Worm (Caenorhabditis elegans) whole organism, L1 larva: Measurements from ENCODE around the gene tkr-1.

Experiments
- C04F5.9 ChIP-seq: sonication (generic microtip); optimal IDR thresholded peaks from 2 replicates; lab custom pipeline; 2016; ENCODE audit warnings: missing genetic modification characterization, missing compliant biosample characterization
- alr-1 ChIP-seq: fragments of 200-800 bp; sonication (Bioruptor generic); optimal IDR thresholded peaks from 2 replicates; lab custom pipeline; 2018; ENCODE audit warnings: borderline replicate concordance, mild to moderate bottlenecking, missing genetic modification characterization, missing compliant biosample characterization
- aly-2 ChIP-seq: fragments of 150-350 bp; optimal IDR thresholded peaks from 2 replicates; lab custom pipeline; 2014; ENCODE audit warnings: missing biosample characterization, missing genetic modification characterization
- ama-1 ChIP-seq: fragments of 150-350 bp; optimal IDR thresholded peaks from 2 replicates; lab custom pipeline; 2014
- ceh-63 ChIP-seq: fragments of 200-800 bp; sonication (Bioruptor generic); optimal IDR thresholded peaks from 2 replicates; lab custom pipeline; 2018; ENCODE audit warnings: mild to moderate bottlenecking, missing genetic modification characterization, missing compliant biosample characterization
- ceh-82 ChIP-seq, 3 experiments: fragments of 150-350 bp in 1 of 3; sonication (generic microtip) in 2 of 3; optimal IDR thresholded peaks; 2 replicates each; lab custom pipeline; 2014 to 2017; ENCODE audit warnings: missing biosample characterization in 3 of 3, missing genetic modification characterization in 3 of 3
- ceh-88 ChIP-seq: fragments of 200-800 bp; sonication (Bioruptor generic); IDR thresholded peaks from 2 replicates; pipeline ENCODE4 v1.3.6; 2022; ENCODE audit warnings: missing genetic modification characterization, missing compliant biosample characterization
- ceh-90 ChIP-seq: sonication (generic microtip); optimal IDR thresholded peaks from 2 replicates; lab custom pipeline; 2016; ENCODE audit warnings: missing genetic modification characterization, missing compliant biosample characterization
- dpl-1 ChIP-seq, 3 experiments: fragments of 150-350 bp in 2 of 3; sonication (generic microtip) in 1 of 3; optimal IDR thresholded peaks; 2 replicates each; lab custom pipeline; 2014 to 2017; ENCODE audit warnings: missing biosample characterization in 3 of 3, missing genetic modification characterization in 3 of 3, missing genetic modification reagents in 3 of 3
- efl-1 ChIP-seq, 4 experiments: fragments of 150-350 bp; optimal IDR thresholded peaks in 3 of 4; peaks in 1 of 4; 1 replicate in 1 of 4; 2 replicates in 3 of 4; lab custom pipeline; 2014; ENCODE audit warnings: missing biosample characterization in 2 of 4, missing genetic modification characterization in 2 of 4, missing genetic modification reagents in 2 of 4
- egl-13 ChIP-seq: sonication (generic microtip); optimal IDR thresholded peaks from 2 replicates; lab custom pipeline; 2016; ENCODE audit warnings: missing genotype, missing genetic modification reagents, missing genetic modification characterization, missing compliant biosample characterization
- egl-27 ChIP-seq, 2 experiments: fragments of 150-350 bp in 1 of 2; sonication (generic microtip); optimal IDR thresholded peaks; 3 replicates each; lab custom pipeline; 2017 to 2018; ENCODE audit warnings: missing biosample characterization in 2 of 2, missing genetic modification characterization in 2 of 2, missing genetic modification reagents in 2 of 2
- fkh-10 ChIP-seq: sonication (generic microtip); optimal IDR thresholded peaks from 2 replicates; lab custom pipeline; 2017; ENCODE audit warnings: missing biosample characterization, missing genetic modification reagents, missing genetic modification characterization
- grh-1 ChIP-seq: fragments of 200-800 bp; sonication (Bioruptor generic); IDR thresholded peaks from 2 replicates; pipeline ENCODE4 v1.3.6; 2022; ENCODE audit warnings: missing genetic modification reagents, missing genetic modification characterization, missing compliant biosample characterization
- hlh-17 ChIP-seq: fragments of 200-800 bp; sonication (Bioruptor generic); optimal IDR thresholded peaks from 2 replicates; lab custom pipeline; 2018; ENCODE audit warnings: missing genetic modification characterization, mild to moderate bottlenecking, missing compliant biosample characterization, moderate library complexity, borderline replicate concordance
- hlh-4 ChIP-seq: sonication (generic microtip); optimal IDR thresholded peaks from 2 replicates; lab custom pipeline; 2016; ENCODE audit warnings: mild to moderate bottlenecking, missing genetic modification characterization, missing compliant biosample characterization
- hpl-2 ChIP-seq: fragments of 150-350 bp; optimal IDR thresholded peaks from 2 replicates; lab custom pipeline; 2014; ENCODE audit warnings: missing biosample characterization, missing genetic modification reagents, missing genetic modification characterization
- isw-1 ChIP-seq: fragments of 200-800 bp; sonication (Bioruptor generic); IDR thresholded peaks from 2 replicates; pipeline ENCODE4 v1.3.6; 2022; ENCODE audit warnings: missing genetic modification characterization, missing compliant biosample characterization
- jun-1 ChIP-seq: fragments of 150-350 bp; optimal IDR thresholded peaks from 2 replicates; lab custom pipeline; 2014; ENCODE audit warnings: missing biosample characterization, missing genetic modification reagents, missing genetic modification characterization
- lin-14 ChIP-seq: fragments of 200-800 bp; sonication (Bioruptor generic); optimal IDR thresholded peaks from 2 replicates; lab custom pipeline; 2018; ENCODE audit warnings: mild to moderate bottlenecking, missing genetic modification characterization, moderate library complexity, missing compliant biosample characterization
- lin-15B ChIP-seq: fragments of 150-350 bp; sonication (generic microtip); optimal IDR thresholded peaks from 3 replicates; lab custom pipeline; 2014; ENCODE audit warnings: missing biosample characterization, missing genetic modification characterization
- lin-35 ChIP-seq, 2 experiments: fragments of 150-350 bp; optimal IDR thresholded peaks; 2 replicates each; lab custom pipeline; 2014; ENCODE audit warnings: missing biosample characterization in 2 of 2, missing genetic modification characterization in 2 of 2, missing genetic modification reagents in 2 of 2
- mef-2 ChIP-seq: fragments of 150-350 bp; optimal IDR thresholded peaks from 2 replicates; lab custom pipeline; 2014; ENCODE audit warnings: missing biosample characterization, missing genetic modification characterization
- mep-1 ChIP-seq: fragments of 150-350 bp; optimal IDR thresholded peaks from 2 replicates; lab custom pipeline; 2014; ENCODE audit warnings: missing biosample characterization, missing genetic modification characterization
- nhr-11 ChIP-seq: fragments of 150-350 bp; optimal IDR thresholded peaks from 2 replicates; lab custom pipeline; 2014; ENCODE audit warnings: missing biosample characterization, missing genetic modification characterization
- nhr-19 ChIP-seq: fragments of 200-800 bp; sonication (Bioruptor generic); conservative IDR thresholded peaks from 2 replicates; pipeline ENCODE4 v1.3.6; 2022; ENCODE audit warnings: missing genetic modification characterization, missing compliant biosample characterization
- nhr-20 ChIP-seq: sonication (generic microtip); optimal IDR thresholded peaks from 2 replicates; lab custom pipeline; 2016; ENCODE audit warnings: mild to moderate bottlenecking, missing genetic modification characterization, missing compliant biosample characterization
- nhr-28 ChIP-seq: fragments of 150-350 bp; optimal IDR thresholded peaks from 2 replicates; lab custom pipeline; 2014; ENCODE audit warnings: missing biosample characterization, missing genetic modification characterization
- nhr-47 ChIP-seq: sonication (generic microtip); optimal IDR thresholded peaks from 2 replicates; lab custom pipeline; 2016; ENCODE audit warnings: mild to moderate bottlenecking, missing genetic modification characterization, moderate library complexity, missing compliant biosample characterization
- nhr-71 ChIP-seq: sonication (generic microtip); optimal IDR thresholded peaks from 2 replicates; lab custom pipeline; 2016; ENCODE audit warnings: mild to moderate bottlenecking, missing genetic modification characterization, moderate library complexity, missing compliant biosample characterization
- nhr-76 ChIP-seq: sonication (generic microtip); optimal IDR thresholded peaks from 2 replicates; lab custom pipeline; 2017; ENCODE audit warnings: missing biosample characterization, missing genetic modification characterization
- pag-3 ChIP-seq: sonication (generic microtip); optimal IDR thresholded peaks from 2 replicates; lab custom pipeline; 2017; ENCODE audit warnings: missing genetic modification characterization, mild to moderate bottlenecking, missing compliant biosample characterization, antibody characterized with exemption, borderline replicate concordance; ENCODE audit not compliant: insufficient read depth
- pqm-1 ChIP-seq: sonication (generic microtip); optimal IDR thresholded peaks from 3 replicates; lab custom pipeline; 2017; ENCODE audit warnings: missing biosample characterization, missing genetic modification characterization
- rnt-1 ChIP-seq: sonication (generic microtip); optimal IDR thresholded peaks from 2 replicates; lab custom pipeline; 2016; ENCODE audit warnings: mild to moderate bottlenecking, missing genetic modification characterization, moderate library complexity, missing compliant biosample characterization
- snpc-4 ChIP-seq: fragments of 150-350 bp; optimal IDR thresholded peaks from 2 replicates; lab custom pipeline; 2014; ENCODE audit warnings: missing biosample characterization, missing genetic modification characterization
- snu-23 ChIP-seq: sonication (generic microtip); optimal IDR thresholded peaks from 2 replicates; lab custom pipeline; 2016; ENCODE audit warnings: missing genetic modification characterization, missing compliant biosample characterization
- sox-4 ChIP-seq: sonication (generic microtip); optimal IDR thresholded peaks from 2 replicates; lab custom pipeline; 2016; ENCODE audit warnings: missing genetic modification characterization, missing compliant biosample characterization
- sptf-1 ChIP-seq: fragments of 150-350 bp; optimal IDR thresholded peaks from 2 replicates; lab custom pipeline; 2014; ENCODE audit warnings: missing biosample characterization, missing genetic modification characterization
- swsn-7 ChIP-seq: sonication (generic microtip); optimal IDR thresholded peaks from 2 replicates; lab custom pipeline; 2016; ENCODE audit warnings: missing genetic modification characterization, missing compliant biosample characterization
- tlp-1 ChIP-seq: fragments of 150-350 bp; optimal IDR thresholded peaks from 2 replicates; lab custom pipeline; 2014; ENCODE audit warnings: missing biosample characterization, missing genetic modification characterization
- zag-1 ChIP-seq: fragments of 150-350 bp; optimal IDR thresholded peaks from 2 replicates; lab custom pipeline; 2014; ENCODE audit warnings: missing biosample characterization, missing genetic modification characterization
- zip-4 ChIP-seq: fragments of 200-800 bp; sonication (Bioruptor generic); optimal IDR thresholded peaks from 2 replicates; lab custom pipeline; 2018; ENCODE audit warnings: mild to moderate bottlenecking, missing genetic modification characterization, moderate library complexity, missing compliant biosample characterization
- ztf-11 ChIP-seq, 2 experiments: sonication (generic microtip); optimal IDR thresholded peaks; 2 replicates each; lab custom pipeline; 2016 to 2017; ENCODE audit warnings: missing genetic modification characterization in 2 of 2, missing biosample characterization in 1 of 2, missing compliant biosample characterization in 1 of 2

The tkr-1 gene

ce11 chrIII:9406600-9406999 lies 23.0 kb downstream of the tkr-1 start, which contains the start of gene T26G10.1 (continued):
- TF ChIP-seq lin-15B (tag; lab: Kevin White, UChicago) (peak; percentile 83), rnt-1 (peak; percentile 79), ceh-90 (tag; lab: Kevin White, UChicago) (no peak), nhr-71 (tag; lab: Kevin White, UChicago) (peak; percentile 89), efl-1 (optimal IDR thresholded peaks at IDR 0.05; lab: Kevin White, UChicago) (peak; percentile 76 to 83), efl-1 (GFP tag; optimal IDR thresholded peaks at IDR 0.05 in 1 of 2; lab: Kevin White, UChicago) (peak; percentile 73 to 97), alr-1 (no peak), jun-1 (tag; lab: Kevin White, UChicago) (peak; percentile 54), nhr-76 (tag; lab: Kevin White, UChicago) (no peak), sox-4 (tag; lab: Kevin White, UChicago) (peak; percentile 50), mep-1 (tag; lab: Kevin White, UChicago) (peak; percentile 78), pqm-1 (tag; lab: Kevin White, UChicago) (no peak), swsn-7 (tag; lab: Kevin White, UChicago) (peak; percentile 84), ztf-11 (tag; optimal IDR thresholded peaks at IDR 0.05; lab: Kevin White, UChicago) (peak in 1 of 2 experiments; percentile 38), C04F5.9 (tag; lab: Kevin White, UChicago) (peak; percentile 62), egl-13 (tag; lab: Kevin White, UChicago) (peak; percentile 56), ama-1 (lab: Kevin White, UChicago) (no peak), egl-27 (tag; optimal IDR thresholded peaks at IDR 0.05; lab: Kevin White, UChicago) (no peak), ceh-82 (tag; optimal IDR thresholded peaks at IDR 0.05; lab: Kevin White, UChicago) (peak; percentile 62 to 75 (median 65)), nhr-28 (tag; lab: Kevin White, UChicago) (no peak), tlp-1 (tag; lab: Kevin White, UChicago) (no peak), hlh-4 (tag; lab: Kevin White, UChicago) (no peak), ceh-63 (GFP tag; lab: Kevin White, UChicago) (no peak), hlh-17 (GFP tag; lab: Kevin White, UChicago) (no peak), nhr-11 (tag; lab: Kevin White, UChicago) (no peak), hpl-2 (no peak), ceh-88 (GFP tag; lab: Robert Waterston, UW) (peak; percentile 74), zip-4 (GFP tag; lab: Kevin White, UChicago) (no peak), aly-2 (no peak), fkh-10 (GFP tag; lab: Kevin White, UChicago) (no peak), pag-3 (tag; lab: Kevin White, UChicago) (no peak), sptf-1 (no peak), mef-2 (tag; lab: Kevin White, UChicago) (no peak), dpl-1 (GFP tag; optimal IDR thresholded peaks at IDR 0.05; lab: Kevin White, UChicago) (peak; percentile 73 to 79 (median 78)), zag-1 (tag; lab: Kevin White, UChicago) (no peak)

DNA sequence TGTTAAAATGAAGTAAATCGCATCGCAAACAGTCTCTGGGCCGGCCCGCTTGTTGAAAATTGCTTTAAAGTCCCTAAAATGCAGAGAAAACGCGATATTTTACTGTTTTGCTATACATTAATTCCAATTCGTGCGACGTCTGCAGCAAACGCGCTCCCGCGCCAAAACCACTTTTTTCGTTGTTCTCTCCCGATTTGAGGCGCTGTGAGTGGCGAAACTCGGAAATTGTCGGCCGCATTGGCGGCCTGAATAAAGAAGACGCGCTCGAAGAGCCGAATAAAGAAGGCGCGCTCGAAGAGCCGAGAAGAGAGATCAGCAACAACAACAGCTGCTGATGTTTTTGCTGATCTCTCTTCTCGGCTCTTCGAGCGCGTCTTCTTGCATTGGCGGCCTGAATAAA lies 24.7 kb downstream of the tkr-1 start:
- peak; percentile 61 for TF ChIP-seq lin-15B (tag; lab: Kevin White, UChicago)
- peak; percentile 21 to 50 for TF ChIP-seq efl-1 (optimal IDR thresholded peaks at IDR 0.05; lab: Kevin White, UChicago)
- peak; percentile 30 to 54 for TF ChIP-seq efl-1 (GFP tag; optimal IDR thresholded peaks at IDR 0.05 in 1 of 2; lab: Kevin White, UChicago)
- peak; percentile 30 for TF ChIP-seq nhr-20 (tag; lab: Kevin White, UChicago)
- peak; percentile 33 for TF ChIP-seq rnt-1
- peak; percentile 40 for TF ChIP-seq nhr-71 (tag; lab: Kevin White, UChicago)
- TF ChIP-seq dpl-1 (GFP tag; optimal IDR thresholded peaks at IDR 0.05; lab: Kevin White, UChicago) = peak in 2 of 3 experiments; percentile 19 to 26
- TF ChIP-seq isw-1 (GFP tag; lab: Robert Waterston, UW) = peak; percentile 49
- TF ChIP-seq lin-14 (GFP tag; lab: Kevin White, UChicago) = peak; percentile 29
- peak in 1 of 2 experiments; percentile 43 for TF ChIP-seq lin-35 (GFP tag; optimal IDR thresholded peaks at IDR 0.05; lab: Kevin White, UChicago)
- peak; percentile 54; the same call in 1 of the 2 replicates for TF ChIP-seq grh-1 (GFP tag; lab: Robert Waterston, UW)
- peak; percentile 64 for TF ChIP-seq nhr-19 (GFP tag; lab: Robert Waterston, UW)
- TF ChIP-seq nhr-47 (tag; lab: Kevin White, UChicago) = peak; percentile 35
- TF ChIP-seq snpc-4 (tag; lab: Kevin White, UChicago) = peak; percentile 95
- TF ChIP-seq snu-23 (GFP tag; lab: Kevin White, UChicago) = peak; percentile 12
- TF ChIP-seq, all 84 proteins: peak for 14; not testable (repeated sequence) for 70
